Worm (Caenorhabditis elegans) whole organism, early embryonic: ENCODE measurements around the gene gad-1.

ENCODE experiments used
- aly-1 ChIP-seq: sonication (generic microtip); optimal IDR thresholded peaks from 2 replicates; lab custom pipeline; 2016; ENCODE audit warnings: missing genetic modification characterization, missing compliant biosample characterization
- ama-1 ChIP-seq: fragments of 150-350 bp; optimal IDR thresholded peaks from 2 replicates; lab custom pipeline; 2014
- ceh-13 ChIP-seq: fragments of 200-800 bp; sonication (Bioruptor generic); optimal IDR thresholded peaks from 2 replicates; lab custom pipeline; 2018; ENCODE audit warnings: mild to moderate bottlenecking, missing genetic modification characterization, missing compliant biosample characterization
- ets-7 ChIP-seq: sonication (generic microtip); optimal IDR thresholded peaks from 2 replicates; lab custom pipeline; 2016; ENCODE audit warnings: missing genotype, missing genetic modification characterization, missing compliant biosample characterization
- flt-1 ChIP-seq: fragments of 200-800 bp; sonication (Bioruptor generic); IDR thresholded peaks from 2 replicates; pipeline ENCODE4 v1.3.6; 2022; ENCODE audit warnings: missing genetic modification characterization, missing compliant biosample characterization
- hmbx-1 ChIP-seq: sonication (generic microtip); optimal IDR thresholded peaks from 2 replicates; lab custom pipeline; 2016; ENCODE audit warnings: mild to moderate bottlenecking, missing genetic modification characterization, missing compliant biosample characterization
- hmg-4 ChIP-seq: fragments of 200-800 bp; sonication (Bioruptor generic); optimal IDR thresholded peaks from 2 replicates; lab custom pipeline; 2018; ENCODE audit warnings: mild to moderate bottlenecking, missing genetic modification characterization, missing compliant biosample characterization
- scrt-1 ChIP-seq: fragments of 200-800 bp; sonication (Bioruptor generic); IDR thresholded peaks from 2 replicates; pipeline ENCODE4 v1.3.6; 2022; ENCODE audit warnings: missing genetic modification characterization, missing compliant biosample characterization
- sea-1 ChIP-seq: fragments of 200-800 bp; sonication (Bioruptor generic); conservative IDR thresholded peaks from 2 replicates; pipeline ENCODE4 v1.3.6; 2022; ENCODE audit warnings: missing genetic modification characterization, missing compliant biosample characterization
- tbx-11 ChIP-seq: fragments of 200-800 bp; sonication (Bioruptor generic); IDR thresholded peaks from 2 replicates; pipeline ENCODE4 v1.3.6; 2022; ENCODE audit warnings: missing genetic modification characterization, missing compliant biosample characterization

DNA sequence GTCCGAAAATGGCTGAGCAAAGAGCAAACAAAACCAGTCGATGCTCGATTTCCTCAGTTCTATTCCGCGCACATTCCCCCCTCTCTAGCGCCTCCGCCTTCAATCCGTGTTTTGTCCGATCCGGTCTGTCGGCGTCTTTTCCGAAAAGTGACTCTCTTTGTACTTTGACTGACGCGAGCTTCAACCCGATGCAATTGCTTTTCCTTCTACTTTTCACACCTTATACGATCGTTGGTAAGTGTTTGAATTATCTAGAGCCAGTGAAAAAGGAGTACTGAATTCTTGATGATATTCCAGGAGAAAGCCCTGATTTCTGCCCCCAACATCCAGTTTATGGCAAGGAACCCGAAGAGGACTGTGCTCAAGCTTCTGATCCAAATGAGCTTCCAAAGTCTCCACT is 18.3 kb downstream of the gad-1 start, which contains the start of gene cht-6:
- TF ChIP-seq ceh-13 (GFP tag; lab: Kevin White, UChicago) (no peak), aly-1 (tag; lab: Kevin White, UChicago) (no peak), tbx-11 (no peak), sea-1 (GFP tag; lab: Robert Waterston, UW) (no peak), hmg-4 (GFP tag; lab: Kevin White, UChicago) (no peak), scrt-1 (GFP tag; lab: Robert Waterston, UW) (no peak), flt-1 (GFP tag; lab: Robert Waterston, UW) (no peak), ets-7 (tag; lab: Kevin White, UChicago) (no peak), ama-1 (lab: Kevin White, UChicago) (no peak), hmbx-1 (tag; lab: Kevin White, UChicago) (no peak)
